Fruit fly (Drosophila melanogaster) whole organism, embryonic: Measurements from ENCODE around the gene trv.
A peak's percentile ranks its signal among the peaks of the same experiment; 100 is the strongest.

Source experiments
- Adf1 ChIP-seq: fragments of 200-800 bp; sonication (Bioruptor generic); IDR thresholded peaks from 2 replicates; pipeline ENCODE4 v1.3.6; 2022; ENCODE audit warnings: missing biosample characterization, missing genetic modification characterization
- Atf6 ChIP-seq: fragments of 200-800 bp; sonication (Bioruptor generic); IDR thresholded peaks from 2 replicates; pipeline ENCODE4 v1.3.6; 2022; ENCODE audit warnings: missing biosample characterization, missing genetic modification characterization
- Bgb ChIP-seq: fragments of 200-800 bp; sonication (Bioruptor generic); IDR thresholded peaks from 2 replicates; pipeline ENCODE4 v1.3.6; 2022; ENCODE audit warnings: missing biosample characterization, missing genetic modification characterization; ENCODE audit not compliant: partially characterized antibody
- CG10209 ChIP-seq: fragments of 200-800 bp; sonication (Bioruptor generic); optimal IDR thresholded peaks from 3 replicates; lab custom pipeline; 2017; ENCODE audit warnings: missing biosample characterization, mild to moderate bottlenecking, missing genetic modification characterization, missing genetic modification reagents
- CG10654 ChIP-seq: fragments of 200-800 bp; sonication (Bioruptor generic); optimal IDR thresholded peaks from 2 replicates; lab custom pipeline; 2016; ENCODE audit warnings: missing biosample characterization, missing genetic modification characterization
- CG11398 ChIP-seq: fragments of 200-800 bp; sonication (Bioruptor generic); optimal IDR thresholded peaks from 2 replicates; lab custom pipeline; 2016; ENCODE audit warnings: missing biosample characterization, missing genetic modification characterization
- CG1233 ChIP-seq: fragments of 200-800 bp; sonication (Bioruptor generic); optimal IDR thresholded peaks from 4 replicates; lab custom pipeline; 2018; ENCODE audit warnings: missing biosample characterization, mild to moderate bottlenecking, missing genetic modification characterization
- CG12744 ChIP-seq: fragments of 200-800 bp; sonication (Bioruptor generic); optimal IDR thresholded peaks from 2 replicates; lab custom pipeline; 2016; ENCODE audit warnings: missing biosample characterization, missing genetic modification characterization
- CG15011 ChIP-seq: fragments of 200-800 bp; sonication (Bioruptor generic); optimal IDR thresholded peaks from 3 replicates; lab custom pipeline; 2018; ENCODE audit warnings: missing biosample characterization, mild to moderate bottlenecking, missing genetic modification characterization
- CG17359 ChIP-seq: fragments of 200-800 bp; sonication (Bioruptor generic); optimal IDR thresholded peaks from 3 replicates; lab custom pipeline; 2018; ENCODE audit warnings: missing biosample characterization, mild to moderate bottlenecking, missing genetic modification characterization, moderate library complexity
- CG18599 ChIP-seq: fragments of 200-800 bp; sonication (Bioruptor generic); optimal IDR thresholded peaks from 3 replicates; lab custom pipeline; 2017; ENCODE audit warnings: missing biosample characterization, missing genetic modification characterization, mild to moderate bottlenecking, moderate library complexity, missing genetic modification reagents
- CG31388 ChIP-seq: fragments of 200-800 bp; sonication (Bioruptor generic); optimal IDR thresholded peaks from 2 replicates; lab custom pipeline; 2016; ENCODE audit warnings: missing biosample characterization, missing genetic modification characterization
- CG3163 ChIP-seq: fragments of 200-800 bp; sonication (Bioruptor generic); optimal IDR thresholded peaks from 3 replicates; lab custom pipeline; 2016; ENCODE audit warnings: missing biosample characterization, missing genetic modification characterization
- CG4328 ChIP-seq: fragments of 200-800 bp; sonication (Bioruptor generic); optimal IDR thresholded peaks from 3 replicates; lab custom pipeline; 2017; ENCODE audit warnings: missing biosample characterization, missing genetic modification reagents, missing genetic modification characterization
- CG4404 ChIP-seq: fragments of 200-800 bp; sonication (Bioruptor generic); IDR thresholded peaks from 2 replicates; pipeline ENCODE4 v1.3.6; 2022; ENCODE audit warnings: missing biosample characterization, missing genetic modification characterization
- CG6813 ChIP-seq: fragments of 200-800 bp; sonication (Bioruptor generic); optimal IDR thresholded peaks from 2 replicates; lab custom pipeline; 2017; ENCODE audit warnings: missing biosample characterization, missing genetic modification characterization, mild to moderate bottlenecking, moderate library complexity, missing genetic modification reagents
- CG7357 ChIP-seq: fragments of 200-800 bp; sonication (Bioruptor generic); IDR thresholded peaks from 3 replicates; pipeline ENCODE4 v1.3.6; 2022; ENCODE audit warnings: missing biosample characterization, missing genetic modification characterization
- CG8290 ChIP-seq, 3 experiments: fragments of 200-800 bp; sonication (Bioruptor generic); optimal IDR thresholded peaks; 2 replicates each; lab custom pipeline; 2016 to 2019; ENCODE audit warnings: missing biosample characterization in 3 of 3, missing genetic modification characterization in 3 of 3, mild to moderate bottlenecking in 2 of 3, moderate library complexity in 1 of 3
- CG8944 ChIP-seq: fragments of 200-800 bp; sonication (Bioruptor generic); optimal IDR thresholded peaks from 3 replicates; lab custom pipeline; 2016; ENCODE audit warnings: missing biosample characterization, missing genetic modification characterization
- D19B ChIP-seq: fragments of 200-800 bp; sonication (Bioruptor generic); optimal IDR thresholded peaks from 2 replicates; lab custom pipeline; 2017; ENCODE audit warnings: missing biosample characterization, mild to moderate bottlenecking, missing genetic modification characterization
- Dbx ChIP-seq: fragments of 200-800 bp; sonication (Bioruptor generic); IDR thresholded peaks from 3 replicates; pipeline ENCODE4 v1.3.6; 2022; ENCODE audit warnings: missing biosample characterization, missing genetic modification characterization
- Deaf1 ChIP-seq: fragments of 200-800 bp; optimal IDR thresholded peaks from 3 replicates; lab custom pipeline; 2019; ENCODE audit warnings: missing biosample characterization, mild to moderate bottlenecking, missing genetic modification characterization, moderate library complexity
- Drgx ChIP-seq: fragments of 200-800 bp; sonication (Bioruptor generic); IDR thresholded peaks from 2 replicates; pipeline ENCODE4 v1.3.6; 2022; ENCODE audit warnings: missing biosample characterization, missing genetic modification characterization
- Ets65A ChIP-seq: fragments of 200-800 bp; sonication (Bioruptor generic); peaks from one replicate; lab custom pipeline; 2016; ENCODE audit warnings: missing biosample characterization, missing genetic modification characterization
- Fer2 ChIP-seq: fragments of 200-800 bp; sonication (Bioruptor generic); optimal IDR thresholded peaks from 2 replicates; lab custom pipeline; 2018; ENCODE audit warnings: missing biosample characterization, mild to moderate bottlenecking, missing genetic modification characterization, moderate library complexity
- Gug ChIP-seq: fragments of 200-800 bp; sonication (Bioruptor generic); IDR thresholded peaks from 4 replicates; pipeline ENCODE4 v1.3.6; 2022; ENCODE audit warnings: missing biosample characterization, missing genetic modification characterization
- Jarid2 ChIP-seq: fragments of 200-800 bp; sonication (Bioruptor generic); optimal IDR thresholded peaks from 3 replicates; lab custom pipeline; 2017; ENCODE audit warnings: mild to moderate bottlenecking, missing biosample characterization, missing genetic modification reagents, missing genetic modification characterization
- Nf-YC ChIP-seq: fragments of 200-800 bp; optimal IDR thresholded peaks from 3 replicates; lab custom pipeline; 2019; ENCODE audit warnings: missing biosample characterization, mild to moderate bottlenecking, missing genetic modification characterization, moderate library complexity
- PHDP ChIP-seq: fragments of 200-800 bp; sonication (Bioruptor generic); optimal IDR thresholded peaks from 3 replicates; lab custom pipeline; 2018; ENCODE audit warnings: missing biosample characterization, mild to moderate bottlenecking, missing genetic modification characterization, moderate library complexity
- Tbp ChIP-seq: fragments of >200 bp; optimal IDR thresholded peaks from 2 replicates; lab custom pipeline; 2018; ENCODE audit warnings: missing biosample characterization, missing genetic modification characterization
- bbx ChIP-seq: fragments of 200-800 bp; sonication (Bioruptor generic); IDR thresholded peaks from 2 replicates; pipeline ENCODE4 v1.3.6; 2022; ENCODE audit warnings: missing biosample characterization, missing genetic modification characterization; ENCODE audit not compliant: partially characterized antibody
- bigmax ChIP-seq: fragments of 200-800 bp; sonication (Bioruptor generic); optimal IDR thresholded peaks from 2 replicates; lab custom pipeline; 2018; ENCODE audit warnings: missing biosample characterization, mild to moderate bottlenecking, missing genetic modification characterization
- dan ChIP-seq: fragments of 200-800 bp; sonication (Bioruptor generic); IDR thresholded peaks from 2 replicates; pipeline ENCODE4 v1.3.6; 2022; ENCODE audit warnings: missing biosample characterization, missing genetic modification characterization
- dysf ChIP-seq: fragments of 200-800 bp; sonication (Bioruptor generic); IDR thresholded peaks from 3 replicates; pipeline ENCODE4 v1.3.6; 2022; ENCODE audit warnings: missing biosample characterization, missing genetic modification characterization
- ewg ChIP-seq: fragments of 200-800 bp; sonication (Bioruptor generic); optimal IDR thresholded peaks from 3 replicates; lab custom pipeline; 2017; ENCODE audit warnings: mild to moderate bottlenecking, missing biosample characterization, missing genetic modification reagents, missing genetic modification characterization
- gfzf ChIP-seq: fragments of 200-800 bp; sonication (Bioruptor generic); optimal IDR thresholded peaks from 2 replicates; lab custom pipeline; 2016; ENCODE audit warnings: missing biosample characterization, mild to moderate bottlenecking, missing genetic modification characterization, moderate library complexity
- grau ChIP-seq: fragments of 200-800 bp; optimal IDR thresholded peaks from 3 replicates; lab custom pipeline; 2019; ENCODE audit warnings: missing biosample characterization, mild to moderate bottlenecking, missing genetic modification characterization, moderate library complexity
- hbn ChIP-seq: fragments of 200-800 bp; sonication (Bioruptor generic); IDR thresholded peaks from 2 replicates; pipeline ENCODE4 v1.3.6; 2022; ENCODE audit warnings: missing biosample characterization, missing genetic modification characterization; ENCODE audit not compliant: partially characterized antibody
- jing ChIP-seq: fragments of 200-800 bp; sonication (Bioruptor generic); optimal IDR thresholded peaks from 2 replicates; lab custom pipeline; 2018; ENCODE audit warnings: missing biosample characterization, mild to moderate bottlenecking, missing genetic modification characterization
- knrl ChIP-seq: fragments of 200-800 bp; sonication (Bioruptor generic); IDR thresholded peaks from 3 replicates; pipeline ENCODE4 v1.3.6; 2022; ENCODE audit warnings: missing biosample characterization, missing genetic modification characterization; ENCODE audit not compliant: partially characterized antibody
- mam ChIP-seq: fragments of 200-800 bp; sonication (Bioruptor generic); optimal IDR thresholded peaks from 3 replicates; lab custom pipeline; 2016; ENCODE audit warnings: missing biosample characterization, missing genetic modification characterization
- oc ChIP-seq: fragments of 200-800 bp; sonication (Bioruptor generic); optimal IDR thresholded peaks from 2 replicates; lab custom pipeline; 2018; ENCODE audit warnings: missing biosample characterization, mild to moderate bottlenecking, missing genetic modification characterization, moderate library complexity
- row ChIP-seq: fragments of 200-800 bp; sonication (Bioruptor generic); IDR thresholded peaks from 3 replicates; pipeline ENCODE4 v1.3.6; 2022; ENCODE audit warnings: missing biosample characterization, missing genetic modification characterization
- sisA ChIP-seq: fragments of 200-800 bp; sonication (Bioruptor generic); IDR thresholded peaks from 2 replicates; pipeline ENCODE4 v1.3.6; 2022; ENCODE audit warnings: missing biosample characterization, missing genetic modification characterization
- wor ChIP-seq: fragments of 200-800 bp; sonication (Bioruptor generic); IDR thresholded peaks from 2 replicates; pipeline ENCODE4 v1.3.6; 2022; ENCODE audit warnings: missing biosample characterization, missing genetic modification characterization
- zfh1 ChIP-seq: fragments of 200-800 bp; sonication (Bioruptor generic); IDR thresholded peaks from 3 replicates; pipeline ENCODE4 v1.3.6; 2022; ENCODE audit warnings: missing biosample characterization, missing genetic modification characterization

The trv gene

dm6 chr3R:28025239-28025900 is 1.0 kb upstream of the trv start:
- no peak for TF ChIP-seq wor (GFP tag; lab: Robert Waterston, UW)
- 0 out of 2 replicates have a peak, but pooled peaks have one; percentile 4 for TF ChIP-seq sisA (GFP tag; lab: Robert Waterston, UW)
- no peak for TF ChIP-seq bbx (GFP tag; lab: Robert Waterston, UW)
- peak; percentile 31; the same call in 1 of the 2 replicates for TF ChIP-seq Drgx (GFP tag; lab: Robert Waterston, UW)
- TF ChIP-seq CG15011 (GFP tag; lab: Kevin White, UChicago): no peak
- TF ChIP-seq dan: no peak

- TF ChIP-seq Nf-YC (peak; percentile 37), Ets65A (peak; percentile 54), bigmax (GFP tag; lab: Kevin White, UChicago) (no peak), Deaf1 (tag; lab: Kevin White, UChicago) (peak; percentile 98), Jarid2 (GFP tag; lab: Kevin White, UChicago) (peak; percentile 16), ewg (GFP tag; lab: Kevin White, UChicago) (peak; percentile 98), zfh1 (no peak), Tbp (GFP tag; lab: Kevin White, UChicago) (no peak), Adf1 (GFP tag; lab: Robert Waterston, UW) (peak; percentile 85), CG10654 (GFP tag; lab: Kevin White, UChicago) (no peak)
- TF ChIP-seq, all 482 proteins: peak for 6
These were observed 20.8 kb downstream of the trv start for dm6 chr3R:28047172-28047671.

- TF ChIP-seq Atf6 (GFP tag; lab: Robert Waterston, UW) (no peak), row (peak; percentile 44; the same call in 1 of the 3 replicates), gfzf (GFP tag; lab: Kevin White, UChicago) (no peak), CG18599 (no peak), CG4328 (GFP tag; lab: Kevin White, UChicago) (no peak), mam (GFP tag; lab: Kevin White, UChicago) (peak; percentile 6), Dbx (GFP tag; lab: Robert Waterston, UW) (no peak), CG8944 (GFP tag; lab: Kevin White, UChicago) (no peak), CG4404 (no peak), CG31388 (GFP tag; lab: Kevin White, UChicago) (no peak), grau (tag; lab: Kevin White, UChicago) (peak; percentile 14), oc (tag; lab: Kevin White, UChicago) (no peak), CG11398 (GFP tag; lab: Kevin White, UChicago) (no peak), PHDP (tag; lab: Kevin White, UChicago) (peak; percentile 11), CG12744 (GFP tag; lab: Kevin White, UChicago) (no peak), CG8290 (GFP tag; optimal IDR thresholded peaks at IDR 0.05; lab: Kevin White, UChicago) (no peak), CG8290 (tag; optimal IDR thresholded peaks at IDR 0.05; lab: Kevin White, UChicago) (no peak), bigmax (GFP tag; lab: Kevin White, UChicago) (no peak), CG3163 (GFP tag; lab: Kevin White, UChicago) (no peak), CG1233 (GFP tag; lab: Kevin White, UChicago) (no peak), jing (GFP tag; lab: Kevin White, UChicago) (no peak), hbn (no peak), CG7357 (GFP tag; lab: Robert Waterston, UW) (no peak), CG10209 (GFP tag; lab: Kevin White, UChicago) (no peak), CG17359 (tag; lab: Kevin White, UChicago) (no peak), dysf (GFP tag; lab: Robert Waterston, UW) (no peak), Ets65A (peak; percentile 52), D19B (no peak), Bgb (GFP tag; lab: Robert Waterston, UW) (no peak), CG6813 (no peak), Gug (GFP tag; lab: Robert Waterston, UW) (no peak), Fer2 (tag; lab: Kevin White, UChicago) (no peak), knrl (GFP tag; lab: Robert Waterston, UW) (no peak)
These were observed 90.4 kb downstream of the trv start for dm6 chr3R:28116798-28117197.
